Fruit fly (Drosophila melanogaster) whole organism, prepupa: ENCODE measurements around the gene CG11380.

Experiments used
- Gug ChIP-seq: fragments of 200-800 bp; sonication (Bioruptor generic); IDR thresholded peaks from 2 replicates; pipeline ENCODE4 v1.3.6; 2022; ENCODE audit warnings: missing biosample characterization, missing genetic modification characterization
- lz ChIP-seq: fragments of 200-800 bp; sonication (Bioruptor generic); optimal IDR thresholded peaks from 3 replicates; lab custom pipeline; 2016; ENCODE audit warnings: missing biosample characterization, missing genetic modification characterization
- vri ChIP-seq: fragments of 200-800 bp; sonication (Bioruptor generic); optimal IDR thresholded peaks from 3 replicates; lab custom pipeline; 2016; ENCODE audit warnings: missing biosample characterization, mild to moderate bottlenecking, missing genetic modification characterization

- TF ChIP-seq vri (GFP tag; lab: Kevin White, UChicago) (no peak), Gug (no peak), lz (no peak)
Measured at dm6 chrX:1206437-1206836, 15.3 kb downstream of the CG11380 start, which contains the start of gene CG14624.
